Worm (Caenorhabditis elegans): ENCODE results near the gene polg-1.

polg-1 gene

ce11 chrII:12199209-12199608 is 553 bp downstream of the polg-1 start:
- TF ChIP-seq efl-1 (optimal IDR thresholded peaks at IDR 0.05), result no peak
- TF ChIP-seq efl-1 (GFP tag; optimal IDR thresholded peaks at IDR 0.05 in 1 of 2), result peak in 1 of 2 experiments; percentile 75
- TF ChIP-seq tbx-2 (tag; optimal IDR thresholded peaks at IDR 0.05), result no peak
- TF ChIP-seq nhr-77 (tag; optimal IDR thresholded peaks at IDR 0.05), result no peak

- TF ChIP-seq nhr-85 (tag) (no peak), efl-1 (optimal IDR thresholded peaks at IDR 0.05) (no peak), efl-1 (GFP tag; optimal IDR thresholded peaks at IDR 0.05 in 1 of 2) (peak in 1 of 2 experiments; percentile 67)
These were observed 10.6 kb downstream of the polg-1 start for ce11 chrII:12189193-12189592.

ce11 chrII:12186726-12187125 is 13.0 kb downstream of the polg-1 start:
- no peak for TF ChIP-seq lin-35 (GFP tag; optimal IDR thresholded peaks at IDR 0.05)
- TF ChIP-seq C04F5.9 (tag; optimal IDR thresholded peaks at IDR 0.05), result no peak
- TF ChIP-seq ceh-82 (tag; optimal IDR thresholded peaks at IDR 0.05), result no peak
- peak; percentile 47 for TF ChIP-seq elt-2 (tag; optimal IDR thresholded peaks at IDR 0.05)
- no peak for TF ChIP-seq blmp-1 (tag; optimal IDR thresholded peaks at IDR 0.05)

- no peak for TF ChIP-seq fos-1 (tag; optimal IDR thresholded peaks at IDR 0.05)
- TF ChIP-seq jun-1 (tag; optimal IDR thresholded peaks at IDR 0.05), result peak; percentile 39
- no peak for TF ChIP-seq F16B12.6 (tag; optimal IDR thresholded peaks at IDR 0.05)
- no peak for TF ChIP-seq nhr-20 (tag; optimal IDR thresholded peaks at IDR 0.05)
- TF ChIP-seq fkh-10 (GFP tag; optimal IDR thresholded peaks at IDR 0.05), result no peak
- peak; percentile 52 for TF ChIP-seq pqm-1 (tag; optimal IDR thresholded peaks at IDR 0.05)
- peak; percentile 72 for TF ChIP-seq tlp-1 (tag; optimal IDR thresholded peaks at IDR 0.05)
- TF ChIP-seq efl-1 (optimal IDR thresholded peaks at IDR 0.05), result no peak
- peak in 1 of 2 experiments; percentile 88 for TF ChIP-seq efl-1 (GFP tag; optimal IDR thresholded peaks at IDR 0.05 in 1 of 2)
- peak in 1 of 3 experiments; percentile 4 for TF ChIP-seq dpl-1 (GFP tag; optimal IDR thresholded peaks at IDR 0.05)
- no peak for TF ChIP-seq lir-3 (tag; optimal IDR thresholded peaks at IDR 0.05; ENCODE audit: poor library complexity)
- TF ChIP-seq elt-2 (tag; optimal IDR thresholded peaks at IDR 0.05), result peak; percentile 91
- TF ChIP-seq sptf-1 (tag; optimal IDR thresholded peaks at IDR 0.05), result no peak
- TF ChIP-seq sup-37 (GFP tag; optimal IDR thresholded peaks at IDR 0.05), result no peak
- TF ChIP-seq rnt-1 (tag; optimal IDR thresholded peaks at IDR 0.05), result no peak
- TF ChIP-seq irx-1 (tag; optimal IDR thresholded peaks at IDR 0.05), result no peak
- TF ChIP-seq C04F5.9 (tag; optimal IDR thresholded peaks at IDR 0.05), result no peak
- peak in 1 of 2 experiments; percentile 19 for TF ChIP-seq lin-35 (GFP tag; optimal IDR thresholded peaks at IDR 0.05)
- no peak for TF ChIP-seq lin-15B (tag; optimal IDR thresholded peaks at IDR 0.05)
These were observed 14.1 kb downstream of the polg-1 start, which contains the start of gene Y57A10A.14 for ce11 chrII:12185710-12186109. Gene Y57A10A.14 (plus strand): TSS chrII:12185937.

- TF ChIP-seq alr-1 (tag; optimal IDR thresholded peaks at IDR 0.05; ENCODE audit: borderline replicate concordance) (no peak), skn-1 (tag; optimal IDR thresholded peaks at IDR 0.05) (peak; percentile 15), sup-37 (GFP tag; optimal IDR thresholded peaks at IDR 0.05) (no peak), lin-35 (GFP tag; optimal IDR thresholded peaks at IDR 0.05) (peak; percentile 72 to 89), elt-2 (tag; optimal IDR thresholded peaks at IDR 0.05) (no peak), nhr-20 (tag; optimal IDR thresholded peaks at IDR 0.05) (no peak), fkh-8 (tag; optimal IDR thresholded peaks at IDR 0.05) (no peak), zag-1 (tag; optimal IDR thresholded peaks at IDR 0.05) (no peak), lin-15B (tag; optimal IDR thresholded peaks at IDR 0.05) (no peak), Y116A8C.19 (tag; optimal IDR thresholded peaks at IDR 0.05; ENCODE audit: borderline replicate concordance) (no peak), C34B4.2 (tag; optimal IDR thresholded peaks at IDR 0.05) (no peak), nhr-237 (tag; optimal IDR thresholded peaks at IDR 0.05) (no peak), lsy-2 (tag; optimal IDR thresholded peaks at IDR 0.05) (peak; percentile 4 to 52), nhr-77 (tag; optimal IDR thresholded peaks at IDR 0.05) (no peak), blmp-1 (tag; optimal IDR thresholded peaks at IDR 0.05) (peak; percentile 13), grh-1 (GFP tag; IDR thresholded peaks at IDR 0.05) (no peak), pag-3 (tag; optimal IDR thresholded peaks at IDR 0.05; ENCODE audit: borderline replicate concordance, insufficient read depth) (no peak), unc-30 (tag; optimal IDR thresholded peaks at IDR 0.05) (no peak), swsn-7 (tag; optimal IDR thresholded peaks at IDR 0.05) (no peak), ceh-88 (GFP tag; IDR thresholded peaks at IDR 0.05) (no peak), dpl-1 (GFP tag; optimal IDR thresholded peaks at IDR 0.05) (peak; percentile 72 to 87 (median 79)), efl-1 (optimal IDR thresholded peaks at IDR 0.05) (peak; percentile 58 to 80), efl-1 (GFP tag; optimal IDR thresholded peaks at IDR 0.05 in 1 of 2) (peak; percentile 84 to 98)
These were observed 14.9 kb downstream of the polg-1 start, which contains the start of gene Y57A10A.13 for ce11 chrII:12184857-12185256. Gene Y57A10A.13 (minus strand): TSS chrII:12184902.
